Worm (Caenorhabditis elegans): ENCODE data around the gene srh-304.
A peak's percentile ranks its signal among the peaks of the same experiment; 100 is the strongest.

The srh-304 gene

ce11 chrV:17857901-17858300, 29.5 kb downstream of the srh-304 start:
- no peak; the same call in 1 of the 2 replicates for TF ChIP-seq madf-6 (GFP tag; IDR thresholded peaks at IDR 0.05)
- peak; percentile 80 for TF ChIP-seq B0336.3 (GFP tag; IDR thresholded peaks at IDR 0.05)
- TF ChIP-seq egrh-3 (GFP tag; IDR thresholded peaks at IDR 0.05): peak; percentile 33
- TF ChIP-seq rpc-1 (optimal IDR thresholded peaks at IDR 0.05): peak; percentile 17
- TF ChIP-seq rpc-1 (tag; optimal IDR thresholded peaks at IDR 0.05): no peak
- TF ChIP-seq ztf-26 (tag; optimal IDR thresholded peaks at IDR 0.05): peak; percentile 60
- peak; percentile 44; the same call in 1 of the 2 replicates for TF ChIP-seq lir-1 (GFP tag; conservative IDR thresholded peaks at IDR 0.05)
- peak; percentile 78 for TF ChIP-seq attf-5 (GFP tag; optimal IDR thresholded peaks at IDR 0.05)
- TF ChIP-seq ztf-25 (GFP tag; IDR thresholded peaks at IDR 0.05): no peak
- peak; percentile 77 for TF ChIP-seq nhr-80 (tag; optimal IDR thresholded peaks at IDR 0.05)
- TF ChIP-seq K12H6.12 (tag; optimal IDR thresholded peaks at IDR 0.05): peak; percentile 82
- peak; percentile 53 for TF ChIP-seq mel-28 (tag; optimal IDR thresholded peaks at IDR 0.05; ENCODE audit: borderline replicate concordance)
- peak; percentile 86 for TF ChIP-seq mcd-1 (GFP tag; IDR thresholded peaks at IDR 0.05)
- TF ChIP-seq let-526 (GFP tag; IDR thresholded peaks at IDR 0.05): peak; percentile 82; the same call in 1 of the 2 replicates
- no peak for TF ChIP-seq Y53F4B.3 (GFP tag; IDR thresholded peaks at IDR 0.05)
- peak; percentile 96 for TF ChIP-seq hmg-1.2 (GFP tag; IDR thresholded peaks at IDR 0.05)
- TF ChIP-seq madf-8 (GFP tag; conservative IDR thresholded peaks at IDR 0.05): no peak
- TF ChIP-seq ztf-18 (tag; optimal IDR thresholded peaks at IDR 0.05): peak; percentile 55
- TF ChIP-seq hsf-1 (GFP tag; IDR thresholded peaks at IDR 0.05): peak; percentile 84
- TF ChIP-seq dox-1 (GFP tag; IDR thresholded peaks at IDR 0.05): peak; percentile 79
- TF ChIP-seq F10E7.11 (tag; optimal IDR thresholded peaks at IDR 0.05): no peak
- no peak for TF ChIP-seq F57C9.4 (tag; optimal IDR thresholded peaks at IDR 0.05)
- TF ChIP-seq ceh-100 (GFP tag; IDR thresholded peaks at IDR 0.05): 0 out of 2 replicates have a peak, but pooled peaks have one; percentile 15
- peak; percentile 49; the same call in 1 of the 2 replicates for TF ChIP-seq lin-26 (GFP tag; IDR thresholded peaks at IDR 0.05)
- TF ChIP-seq let-607 (tag; optimal IDR thresholded peaks at IDR 0.05): peak; percentile 96 to 97
- peak; percentile 66; the same call in 1 of the 2 replicates for TF ChIP-seq Y56A3A.18 (GFP tag; IDR thresholded peaks at IDR 0.05)
- TF ChIP-seq sdz-38 (tag; optimal IDR thresholded peaks at IDR 0.05): no peak
- TF ChIP-seq snpc-4 (GFP tag; optimal IDR thresholded peaks at IDR 0.05): peak; percentile 23
- peak in 2 of 4 experiments; percentile 77 to 82 for TF ChIP-seq snpc-4 (tag; optimal IDR thresholded peaks at IDR 0.05)
- no peak for TF ChIP-seq F49E8.2 (tag; optimal IDR thresholded peaks at IDR 0.05; ENCODE audit: insufficient read depth)
- TF ChIP-seq nhr-179 (tag; optimal IDR thresholded peaks at IDR 0.05): no peak
- TF ChIP-seq sea-2 (GFP tag; IDR thresholded peaks at IDR 0.05): no peak
- peak; percentile 71 for TF ChIP-seq atf-7 (tag; optimal IDR thresholded peaks at IDR 0.05)
- peak; percentile 93 for TF ChIP-seq nfyb-1 (GFP tag; IDR thresholded peaks at IDR 0.05)
- TF ChIP-seq pha-4 (tag; optimal IDR thresholded peaks at IDR 0.05): no peak
- peak; percentile 93 for TF ChIP-seq zfh-2 (GFP tag; conservative IDR thresholded peaks at IDR 0.05)
- TF ChIP-seq somi-1 (GFP tag; optimal IDR thresholded peaks at IDR 0.05): peak; percentile 63
- TF ChIP-seq hmg-20 (GFP tag; IDR thresholded peaks at IDR 0.05): peak; percentile 17; the same call in 1 of the 2 replicates
- TF ChIP-seq Y53G8AR.9 (GFP tag; conservative IDR thresholded peaks at IDR 0.05): peak; percentile 60; the same call in 1 of the 2 replicates
- TF ChIP-seq F52B5.7 (tag; optimal IDR thresholded peaks at IDR 0.05): peak; percentile 14
- peak; percentile 56 for TF ChIP-seq tbp1 (GFP tag; optimal IDR thresholded peaks at IDR 0.05)
- no peak for TF ChIP-seq die-1 (tag; optimal IDR thresholded peaks at IDR 0.05)
- TF ChIP-seq ZK185.1 (tag; optimal IDR thresholded peaks at IDR 0.05; ENCODE audit: poor library complexity, severe bottlenecking): no peak
- TF ChIP-seq egl-44 (GFP tag; IDR thresholded peaks at IDR 0.05): 0 out of 2 replicates have a peak, but pooled peaks have one; percentile 49
- peak; percentile 86 for TF ChIP-seq lin-40 (tag; optimal IDR thresholded peaks at IDR 0.05)
- TF ChIP-seq madf-10 (tag; optimal IDR thresholded peaks at IDR 0.05): peak; percentile 70
- TF ChIP-seq ekl-4 (GFP tag; IDR thresholded peaks at IDR 0.05): peak; percentile 81
- TF ChIP-seq K11D2.4 (GFP tag; IDR thresholded peaks at IDR 0.05): peak; percentile 70
- TF ChIP-seq ceh-27 (GFP tag; optimal IDR thresholded peaks at IDR 0.05): peak; percentile 76

Measured in whole organism, young adult.